Worm (Caenorhabditis elegans): Measurements from ENCODE around the gene pha-4.
A peak's percentile ranks its signal among the peaks of the same experiment; 100 is the strongest.

Gene pha-4

ce11 chrV:20712318-20712993 lies 40.4 kb upstream of the pha-4 start (continued):
- TF ChIP-seq lin-11 (tag; optimal IDR thresholded peaks at IDR 0.05): no peak
- no peak for TF ChIP-seq elt-3 (tag; optimal IDR thresholded peaks at IDR 0.05)
- no peak for TF ChIP-seq blmp-1 (tag; optimal IDR thresholded peaks at IDR 0.05; ENCODE audit: insufficient read depth)
- no peak for TF ChIP-seq elt-1 (tag; optimal IDR thresholded peaks at IDR 0.05)
- no peak for TF ChIP-seq mab-5 (tag; optimal IDR thresholded peaks at IDR 0.05)
- peak; percentile 81 for TF ChIP-seq F13H6.1 (tag; optimal IDR thresholded peaks at IDR 0.05)
- no peak for TF ChIP-seq mbf-1 (tag; optimal IDR thresholded peaks at IDR 0.05)
- peak; percentile 87 for TF ChIP-seq sma-9 (GFP tag; optimal IDR thresholded peaks at IDR 0.05)
- no peak for TF ChIP-seq sma-9 (tag; optimal IDR thresholded peaks at IDR 0.05)

DNA sequence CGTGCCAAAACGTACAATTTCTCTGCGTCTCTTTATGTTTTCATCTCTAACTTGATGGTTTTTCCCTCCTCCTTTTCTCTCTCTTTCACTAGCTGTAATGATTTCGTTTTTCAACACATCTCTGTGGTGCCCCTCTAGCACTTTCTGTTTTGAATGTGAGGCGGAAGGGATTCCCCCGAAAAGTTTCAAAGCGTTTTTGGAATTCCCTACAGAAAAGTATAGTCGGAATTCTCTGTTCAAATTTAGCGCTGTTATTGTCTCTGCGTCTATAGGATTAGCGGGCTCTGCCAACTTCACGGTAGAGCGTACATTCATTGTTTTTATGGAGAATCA lies 39.9 kb upstream of the pha-4 start:
- peak; percentile 21 for TF ChIP-seq skn-1 (tag; optimal IDR thresholded peaks at IDR 0.05)
- TF ChIP-seq unc-55 (GFP tag; optimal IDR thresholded peaks at IDR 0.05): peak; percentile 59
- no peak for TF ChIP-seq alr-1 (tag; optimal IDR thresholded peaks at IDR 0.05)
- TF ChIP-seq sem-4 (tag; optimal IDR thresholded peaks at IDR 0.05): no peak
- TF ChIP-seq F13H6.1 (tag; optimal IDR thresholded peaks at IDR 0.05): peak; percentile 29
- TF ChIP-seq zag-1 (tag; optimal IDR thresholded peaks at IDR 0.05): no peak
- TF ChIP-seq ztf-4 (tag; optimal IDR thresholded peaks at IDR 0.05): peak; percentile 85
- peak; percentile 88 for TF ChIP-seq ama-1 (optimal IDR thresholded peaks at IDR 0.05)
- peak; percentile 75 for TF ChIP-seq sma-9 (GFP tag; optimal IDR thresholded peaks at IDR 0.05)
- no peak for TF ChIP-seq sma-9 (tag; optimal IDR thresholded peaks at IDR 0.05)
- peak; percentile 82 for TF ChIP-seq C34F6.9 (tag; optimal IDR thresholded peaks at IDR 0.05)
- TF ChIP-seq crh-2 (tag; optimal IDR thresholded peaks at IDR 0.05): peak; percentile 68
- TF ChIP-seq aly-2 (tag; optimal IDR thresholded peaks at IDR 0.05): no peak
- TF ChIP-seq ztf-11 (tag; optimal IDR thresholded peaks at IDR 0.05): no peak
- TF ChIP-seq lsy-2 (tag; optimal IDR thresholded peaks at IDR 0.05): peak in 1 of 2 experiments; percentile 71
- TF ChIP-seq blmp-1 (tag; optimal IDR thresholded peaks at IDR 0.05; ENCODE audit: insufficient read depth): peak; percentile 14
- TF ChIP-seq lin-11 (tag; optimal IDR thresholded peaks at IDR 0.05): no peak
- no peak for TF ChIP-seq elt-3 (tag; optimal IDR thresholded peaks at IDR 0.05)
- TF ChIP-seq mdl-1 (tag; optimal IDR thresholded peaks at IDR 0.05): peak in 1 of 2 experiments; percentile 77
- peak; percentile 41 for TF ChIP-seq nhr-25 (tag; optimal IDR thresholded peaks at IDR 0.05)
- peak; percentile 92 for TF ChIP-seq nhr-129 (tag; optimal IDR thresholded peaks at IDR 0.05)

DNA sequence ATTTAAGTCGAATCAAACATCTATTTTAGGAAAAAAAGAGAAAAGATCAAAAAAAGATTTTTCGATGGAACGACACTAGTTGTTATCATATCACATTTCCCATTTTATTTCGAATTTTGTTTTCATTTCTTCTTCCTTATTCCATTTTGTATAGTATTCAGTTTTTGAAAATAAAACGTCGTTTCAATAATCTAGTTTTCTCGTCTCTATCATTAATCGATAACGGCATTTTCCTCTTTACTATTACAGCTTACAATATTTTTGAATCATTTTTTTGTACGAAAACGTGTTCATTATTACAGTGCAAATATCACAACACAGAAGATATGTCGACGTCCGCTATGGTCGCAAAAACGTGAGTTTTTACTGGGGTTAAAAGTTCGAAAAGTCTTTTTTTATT lies 39.2 kb upstream of the pha-4 start, which contains the start of gene Y44A6C.1:
TSS of gene Y44A6C.1 (plus strand) at position 301 of the 400 bp plus-strand sequence.
- TF ChIP-seq nhr-129 (tag; optimal IDR thresholded peaks at IDR 0.05): no peak
- TF ChIP-seq blmp-1 (tag; optimal IDR thresholded peaks at IDR 0.05; ENCODE audit: insufficient read depth): peak; percentile 73

DNA sequence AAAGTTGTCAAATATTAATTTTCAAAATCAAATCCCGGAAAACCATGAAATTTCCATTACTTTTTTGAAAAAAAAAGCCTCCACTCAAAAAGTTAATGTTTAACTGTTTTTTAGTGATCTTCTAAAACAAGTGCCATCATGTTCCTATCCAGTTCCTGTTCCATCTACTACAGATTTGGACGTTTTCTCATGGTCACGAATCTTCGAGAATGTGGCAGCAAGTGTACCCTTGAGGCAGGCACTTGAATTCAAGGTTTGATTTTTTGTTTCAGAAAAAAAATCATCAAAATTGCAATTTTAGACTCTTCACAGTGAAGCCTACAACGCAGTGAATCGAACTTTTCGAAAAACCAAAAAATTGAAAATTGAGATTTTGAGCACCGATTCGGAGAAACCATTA lies 38.3 kb upstream of the pha-4 start:
- TF ChIP-seq lin-39 (tag; optimal IDR thresholded peaks at IDR 0.05) (no peak), alr-1 (tag; optimal IDR thresholded peaks at IDR 0.05) (no peak)

- TF ChIP-seq sem-4 (tag; optimal IDR thresholded peaks at IDR 0.05) (peak; percentile 11), nhr-129 (tag; optimal IDR thresholded peaks at IDR 0.05) (no peak)
Observed at ce11 chrV:20716267-20716666, 36.6 kb upstream of the pha-4 start.

DNA sequence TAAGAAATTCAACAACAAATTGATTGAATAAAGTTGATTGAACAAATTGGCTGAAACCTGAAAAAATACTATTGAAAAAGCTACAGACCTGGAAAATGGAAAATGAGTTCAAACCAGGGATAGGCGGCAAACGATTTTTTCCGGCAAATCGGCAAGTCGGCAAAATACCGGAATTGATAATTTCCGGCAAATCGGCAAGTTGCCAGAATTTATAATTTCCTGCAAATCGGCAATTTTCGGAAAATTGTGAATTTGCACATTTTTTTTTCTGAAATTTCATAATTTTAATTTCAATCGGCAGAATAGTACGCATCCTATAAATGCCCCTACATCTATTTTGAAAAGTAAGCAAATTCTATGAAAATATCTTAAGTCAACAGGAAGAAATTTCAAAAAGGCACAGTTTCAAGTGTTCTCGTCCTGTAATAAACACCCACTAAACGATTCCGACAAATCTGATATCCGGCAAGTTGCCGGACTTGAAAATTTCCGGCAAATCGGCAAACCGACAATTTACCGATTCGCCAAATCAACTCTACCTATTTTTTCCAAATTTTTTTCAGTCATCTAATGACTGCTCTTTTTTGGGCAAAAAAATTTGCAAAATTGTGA lies 35.9 kb upstream of the pha-4 start:
- TF ChIP-seq ceh-16 (tag; optimal IDR thresholded peaks at IDR 0.05) (no peak), lin-13 (GFP tag; optimal IDR thresholded peaks at IDR 0.05) (no peak), nhr-237 (tag; optimal IDR thresholded peaks at IDR 0.05) (no peak), nhr-77 (tag; optimal IDR thresholded peaks at IDR 0.05) (no peak), ama-1 (optimal IDR thresholded peaks at IDR 0.05) (peak; percentile 12), nhr-10 (tag; optimal IDR thresholded peaks at IDR 0.05) (no peak), ztf-11 (tag; optimal IDR thresholded peaks at IDR 0.05) (no peak), nhr-23 (tag; optimal IDR thresholded peaks at IDR 0.05) (no peak)

Data from whole organism, L2 larva.